In genomic region chr3L:6274929-6275328, dm6 we compare ENCODE assay signal across 1 fruit fly cellular context.
A peak's percentile ranks its signal among the peaks of the same experiment; 100 is the strongest.
TF ChIP-seq lines count a peak whose summit lies in the region.

No protein-coding gene starts in this region.

TF ChIP-seq in whole organism, prepupa, 60 proteins besides CTCF, POLR2A, EP300 and RAD21 (continued from another document):
- TF ChIP-seq esn (GFP tag; optimal IDR thresholded peaks at IDR 0.05; lab: Kevin White, UChicago) = no peak
- TF ChIP-seq Blimp-1 (GFP tag; optimal IDR thresholded peaks at IDR 0.05; lab: Kevin White, UChicago) = no peak
- TF ChIP-seq fkh (GFP tag; optimal IDR thresholded peaks at IDR 0.05; lab: Kevin White, UChicago) = no peak
- TF ChIP-seq CG6276 (GFP tag; optimal IDR thresholded peaks at IDR 0.05; lab: Kevin White, UChicago) = peak; percentile 3
- no peak for TF ChIP-seq dsx (GFP tag; optimal IDR thresholded peaks at IDR 0.05; lab: Kevin White, UChicago; ENCODE audit: poor library complexity, severe bottlenecking)
- TF ChIP-seq eg (GFP tag; IDR thresholded peaks at IDR 0.05; lab: Robert Waterston, UW) = peak; percentile 78
